Worm (Caenorhabditis elegans) whole organism, L2 larva: Measurements from ENCODE around the gene K02D3.1.

ENCODE experiments used
- aly-2 ChIP-seq: fragments of 150-350 bp; optimal IDR thresholded peaks from 2 replicates; lab custom pipeline; 2014; ENCODE audit warnings: missing biosample characterization, missing genetic modification characterization
- dmd-4 ChIP-seq: sonication (generic microtip); optimal IDR thresholded peaks from 2 replicates; lab custom pipeline; 2017; ENCODE audit warnings: missing biosample characterization, missing genetic modification characterization
- nhr-11 ChIP-seq: fragments of 150-350 bp; optimal IDR thresholded peaks from 2 replicates; lab custom pipeline; 2014; ENCODE audit warnings: missing biosample characterization, missing genetic modification characterization
- nhr-12 ChIP-seq: fragments of 150-350 bp; optimal IDR thresholded peaks from 2 replicates; lab custom pipeline; 2014; ENCODE audit warnings: missing biosample characterization, missing genetic modification characterization
- nhr-23 ChIP-seq: fragments of 150-350 bp; optimal IDR thresholded peaks from 2 replicates; lab custom pipeline; 2014; ENCODE audit warnings: missing biosample characterization, missing genetic modification reagents, missing genetic modification characterization
- nhr-237 ChIP-seq: fragments of 150-350 bp; optimal IDR thresholded peaks from 2 replicates; lab custom pipeline; 2014; ENCODE audit warnings: missing biosample characterization, missing genetic modification characterization
- snpc-4 ChIP-seq: fragments of 150-350 bp; optimal IDR thresholded peaks from 2 replicates; lab custom pipeline; 2014; ENCODE audit warnings: missing biosample characterization, missing genetic modification characterization
- ztf-1 ChIP-seq: fragments of 200-800 bp; sonication (Bioruptor generic); conservative IDR thresholded peaks from 2 replicates; pipeline ENCODE4 v1.3.6; 2022; ENCODE audit warnings: missing genetic modification characterization, missing compliant biosample characterization
- ztf-11 ChIP-seq: sonication (generic microtip); optimal IDR thresholded peaks from 2 replicates; lab custom pipeline; 2017; ENCODE audit warnings: missing biosample characterization, missing genetic modification characterization

- TF ChIP-seq nhr-12 (tag; lab: Kevin White, UChicago) (no peak), nhr-23 (tag; lab: Kevin White, UChicago) (no peak), aly-2 (tag; lab: Kevin White, UChicago) (no peak), dmd-4 (tag; lab: Kevin White, UChicago) (no peak), ztf-1 (GFP tag; lab: Robert Waterston, UW) (no peak), nhr-237 (tag; lab: Kevin White, UChicago) (no peak), nhr-11 (no peak), snpc-4 (tag; lab: Kevin White, UChicago) (no peak), ztf-11 (tag; lab: Kevin White, UChicago) (no peak)
Measured at ce11 chrX:13663641-13664633, 42.8 kb upstream of the K02D3.1 start, which contains the start of gene C04A11.5.
